Worm (Caenorhabditis elegans): ENCODE results near the gene srt-37.

The srt-37 gene

ce11 chrV:4236118-4236517, 45.5 kb downstream of the srt-37 start, which contains the start of gene nlp-13:
nlp-13 (plus strand) TSS chrV:4236418.
- no peak for TF ChIP-seq ztf-16 (tag; optimal IDR thresholded peaks at IDR 0.05)
